Fruit fly (Drosophila melanogaster) whole organism: Measurements from ENCODE around the gene CG7182.

ENCODE experiments used
- CG8478 ChIP-seq: fragments of >200 bp; optimal IDR thresholded peaks from 2 replicates; lab custom pipeline; 2018; ENCODE audit warnings: inconsistent platforms
- Dll ChIP-seq: fragments of >200 bp; optimal IDR thresholded peaks from 2 replicates; lab custom pipeline; 2017
- EcR ChIP-seq, 2 experiments: fragments of >200 bp; optimal IDR thresholded peaks; 2 replicates each; lab custom pipeline; 2017; ENCODE audit warnings: missing biosample characterization in 2 of 2, missing genetic modification characterization in 2 of 2, missing genetic modification reagents in 2 of 2
- pan ChIP-seq: fragments of >200 bp; optimal IDR thresholded peaks from 2 replicates; lab custom pipeline; 2017
- psq ChIP-seq: fragments of >200 bp; optimal IDR thresholded peaks from 2 replicates; lab custom pipeline; 2017
- usp ChIP-seq: fragments of >200 bp; optimal IDR thresholded peaks from 2 replicates; lab custom pipeline; 2017; ENCODE audit warnings: missing biosample characterization, missing genetic modification characterization, mixed read lengths

DNA sequence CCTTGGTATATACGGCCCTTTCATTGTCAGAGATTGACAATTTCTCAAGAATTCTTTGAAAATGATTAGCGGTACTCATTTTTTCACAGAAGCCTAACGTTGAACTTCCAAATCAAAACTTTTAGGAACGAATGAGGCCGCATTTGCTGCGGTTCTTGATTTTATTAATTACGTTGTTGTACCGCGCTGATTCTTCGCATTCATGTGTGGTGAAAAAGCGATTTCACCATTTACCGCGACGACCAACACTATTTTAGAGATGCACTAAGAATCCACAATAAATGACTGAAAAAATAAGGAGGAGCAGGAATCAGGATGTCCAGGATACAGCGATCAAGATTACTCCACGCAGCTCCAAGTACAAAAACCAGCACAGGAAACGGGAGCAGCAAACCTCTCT lies 42.3 kb downstream of the CG7182 start, which contains the start of the genes CG7194 and Sbp2:
- no peak for TF ChIP-seq pan
- TF ChIP-seq Dll (lab: Kevin White, UChicago) = no peak
- TF ChIP-seq usp = no peak
- no peak for TF ChIP-seq EcR (GFP tag; optimal IDR thresholded peaks at IDR 0.05; lab: Kevin White, UChicago)
- TF ChIP-seq CG8478 (lab: Kevin White, UChicago) = no peak
- no peak for TF ChIP-seq psq
